Fruit fly (Drosophila melanogaster): ENCODE data around the gene Ibf2.
A peak's percentile ranks its signal among the peaks of the same experiment; 100 is the strongest.

Ibf2 gene

DNA sequence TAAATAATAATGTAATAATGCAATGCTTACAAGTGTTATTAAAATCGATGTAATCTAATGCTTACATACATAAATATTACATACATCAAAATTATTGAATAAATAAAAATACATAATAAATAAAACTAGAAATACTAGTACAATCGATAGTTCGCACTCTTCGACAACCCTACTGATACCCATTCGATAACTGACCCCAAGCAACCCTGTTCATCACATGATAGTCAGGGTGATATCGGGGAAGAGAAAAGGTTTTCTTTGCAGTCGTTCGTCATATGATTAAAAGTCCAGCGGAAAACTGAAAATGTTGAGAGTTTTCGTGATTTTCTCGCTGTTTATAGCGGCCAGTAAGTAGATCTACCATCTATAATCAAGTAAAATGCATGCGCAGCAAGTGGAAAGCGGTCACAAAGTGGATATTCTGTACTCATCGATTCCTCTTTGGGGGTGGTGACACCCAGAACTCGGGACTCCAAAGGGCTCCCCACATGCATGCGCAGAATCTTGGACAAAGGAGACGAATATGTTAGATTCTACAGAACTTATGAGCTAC lies 2.2 kb upstream of the Ibf2 start, which contains the start of gene ATP6AP2 (continued):
- TF ChIP-seq dpn (GFP tag; optimal IDR thresholded peaks at IDR 0.05) (peak; percentile 33 to 69), kah (GFP tag; optimal IDR thresholded peaks at IDR 0.05) (no peak), CG4854 (GFP tag; optimal IDR thresholded peaks at IDR 0.05) (peak; percentile 5), Vsx1 (GFP tag; optimal IDR thresholded peaks at IDR 0.05) (no peak), row (GFP tag; IDR thresholded peaks at IDR 0.05) (peak; percentile 90), tna (GFP tag; IDR thresholded peaks at IDR 0.05; ENCODE audit: partially characterized antibody) (peak; percentile 51; the same call in 1 of the 2 replicates), vvl (GFP tag; IDR thresholded peaks at IDR 0.05) (peak; percentile 77), CG33213 (GFP tag; optimal IDR thresholded peaks at IDR 0.05) (peak; percentile 10), Poxn (GFP tag; IDR thresholded peaks at IDR 0.05) (no peak), CG16863 (GFP tag; optimal IDR thresholded peaks at IDR 0.05) (no peak), Hr51 (GFP tag; optimal IDR thresholded peaks at IDR 0.05) (no peak), CG12299 (tag; optimal IDR thresholded peaks at IDR 0.05) (peak; percentile 43), E2f1 (GFP tag; IDR thresholded peaks at IDR 0.05) (no peak; the same call in 1 of the 2 replicates), CG12236 (GFP tag; optimal IDR thresholded peaks at IDR 0.05) (no peak), toy (GFP tag; IDR thresholded peaks at IDR 0.05) (no peak), CG10267 (tag; optimal IDR thresholded peaks at IDR 0.05) (peak; percentile 63), CG15073 (GFP tag; optimal IDR thresholded peaks at IDR 0.05) (no peak), CG10321 (GFP tag; IDR thresholded peaks at IDR 0.05) (no peak), CG13287 (GFP tag; IDR thresholded peaks at IDR 0.05; ENCODE audit: partially characterized antibody) (peak; percentile 86), HLH54F (GFP tag; optimal IDR thresholded peaks at IDR 0.05) (peak; percentile 25), CG3281 (GFP tag; optimal IDR thresholded peaks at IDR 0.05) (peak; percentile 60), Mrtf (GFP tag; IDR thresholded peaks at IDR 0.05) (peak; percentile 8; the same call in 1 of the 3 replicates), CrebB (tag; optimal IDR thresholded peaks at IDR 0.05) (no peak), ftz-f1 (GFP tag; optimal IDR thresholded peaks at IDR 0.05) (peak; percentile 5), chm (GFP tag; IDR thresholded peaks at IDR 0.05) (no peak), HLHmδ (GFP tag; optimal IDR thresholded peaks at IDR 0.05) (peak; percentile 29), knrl (GFP tag; IDR thresholded peaks at IDR 0.05; ENCODE audit: partially characterized antibody) (peak; percentile 79), B-H2 (GFP tag; optimal IDR thresholded peaks at IDR 0.05) (peak; percentile 83), CG7745 (tag; optimal IDR thresholded peaks at IDR 0.05) (no peak), Ets65A (GFP tag) (peak; percentile 84), Antp (GFP tag; optimal IDR thresholded peaks at IDR 0.05) (no peak), CG12391 (tag; optimal IDR thresholded peaks at IDR 0.05) (peak; percentile 82), rib (GFP tag; IDR thresholded peaks at IDR 0.05) (no peak), pho (GFP tag; optimal IDR thresholded peaks at IDR 0.05) (no peak), zen2 (GFP tag; IDR thresholded peaks at IDR 0.05; ENCODE audit: partially characterized antibody) (peak; percentile 48; the same call in 2 of the 3 replicates), onecut (GFP tag; IDR thresholded peaks at IDR 0.05) (peak; percentile 51), Aef1 (GFP tag; IDR thresholded peaks at IDR 0.05) (peak; percentile 32; the same call in 1 of the 3 replicates), YL-1 (GFP tag; optimal IDR thresholded peaks at IDR 0.05) (peak; percentile 96), ase (GFP tag; IDR thresholded peaks at IDR 0.05) (no peak; the same call in 2 of the 3 replicates), CG7372 (GFP tag; IDR thresholded peaks at IDR 0.05) (no peak), CG13424 (tag; optimal IDR thresholded peaks at IDR 0.05) (peak; percentile 72), CG17186 (GFP tag; optimal IDR thresholded peaks at IDR 0.05) (no peak), nom (GFP tag; optimal IDR thresholded peaks at IDR 0.05) (peak; percentile 17), CG11456 (GFP tag; IDR thresholded peaks at IDR 0.05) (peak; percentile 72; the same call in 2 of the 3 replicates), CG33557 (GFP tag; optimal IDR thresholded peaks at IDR 0.05) (peak; percentile 42), CG12659 (GFP tag; optimal IDR thresholded peaks at IDR 0.05) (peak; percentile 85), CG8089 (GFP tag; optimal IDR thresholded peaks at IDR 0.05) (no peak), z (GFP tag; IDR thresholded peaks at IDR 0.05) (no peak), CG18764 (GFP tag; optimal IDR thresholded peaks at IDR 0.05) (peak; percentile 50), HLH4C (GFP tag; IDR thresholded peaks at IDR 0.05; ENCODE audit: partially characterized antibody) (peak; percentile 79)

Data from whole organism, embryonic.